Worm (Caenorhabditis elegans) whole organism, mixed stage, embryonic: ENCODE measurements around the gene T28A11.20.

Experiments used
- M03D4.4 ChIP-seq: sonication (generic microtip); optimal IDR thresholded peaks from 2 replicates; lab custom pipeline; 2017; ENCODE audit warnings: mild to moderate bottlenecking, missing genetic modification characterization, missing compliant biosample characterization
- blmp-1 ChIP-seq: fragments of 150-350 bp; optimal IDR thresholded peaks from 2 replicates; lab custom pipeline; 2014; ENCODE audit warnings: missing biosample characterization, missing genetic modification characterization
- ceh-39 ChIP-seq: fragments of 150-350 bp; optimal IDR thresholded peaks from 2 replicates; lab custom pipeline; 2014; ENCODE audit warnings: missing biosample characterization, missing genetic modification characterization
- ceh-43 ChIP-seq: fragments of 200-800 bp; sonication (Bioruptor generic); optimal IDR thresholded peaks from 2 replicates; lab custom pipeline; 2018; ENCODE audit warnings: mild to moderate bottlenecking, missing genetic modification characterization, moderate library complexity, missing compliant biosample characterization
- ceh-83 ChIP-seq: fragments of 200-800 bp; sonication (Bioruptor generic); optimal IDR thresholded peaks from 2 replicates; lab custom pipeline; 2018; ENCODE audit warnings: mild to moderate bottlenecking, missing genetic modification characterization, missing compliant biosample characterization
- ces-1 ChIP-seq: fragments of 150-350 bp; optimal IDR thresholded peaks from 2 replicates; lab custom pipeline; 2014; ENCODE audit warnings: missing biosample characterization, missing genetic modification reagents, missing genetic modification characterization
- cnd-1 ChIP-seq: fragments of 200-800 bp; sonication (Bioruptor generic); optimal IDR thresholded peaks from 2 replicates; lab custom pipeline; 2018; ENCODE audit warnings: mild to moderate bottlenecking, missing genetic modification characterization, missing compliant biosample characterization
- drap-1 ChIP-seq: fragments of 200-800 bp; sonication (Bioruptor generic); optimal IDR thresholded peaks from 3 replicates; lab custom pipeline; 2018; ENCODE audit warnings: mild to moderate bottlenecking, missing genetic modification characterization, missing compliant biosample characterization
- elt-1 ChIP-seq: sonication (generic microtip); optimal IDR thresholded peaks from 2 replicates; lab custom pipeline; 2017; ENCODE audit warnings: missing genetic modification characterization, mild to moderate bottlenecking, missing compliant biosample characterization, antibody characterized with exemption, moderate library complexity, borderline replicate concordance; ENCODE audit not compliant: insufficient read depth
- elt-3 ChIP-seq: fragments of 150-350 bp; optimal IDR thresholded peaks from 2 replicates; lab custom pipeline; 2014; ENCODE audit warnings: missing biosample characterization, missing genetic modification characterization
- flh-1 ChIP-seq: fragments of 200-800 bp; sonication (Bioruptor generic); optimal IDR thresholded peaks from 2 replicates; lab custom pipeline; 2018; ENCODE audit warnings: mild to moderate bottlenecking, missing genetic modification characterization, moderate library complexity, missing compliant biosample characterization
- ham-2 ChIP-seq: fragments of 200-800 bp; sonication (Bioruptor generic); optimal IDR thresholded peaks from 2 replicates; lab custom pipeline; 2018; ENCODE audit warnings: mild to moderate bottlenecking, missing genetic modification characterization, missing compliant biosample characterization
- hlh-1 ChIP-seq: fragments of 150-350 bp; optimal IDR thresholded peaks from 2 replicates; lab custom pipeline; 2014; ENCODE audit warnings: missing biosample characterization, missing genetic modification reagents, missing genetic modification characterization
- lin-13 ChIP-seq: fragments of 150-350 bp; optimal IDR thresholded peaks from 2 replicates; lab custom pipeline; 2014; ENCODE audit warnings: missing biosample characterization, missing genetic modification characterization
- lin-32 ChIP-seq: fragments of 200-800 bp; sonication (Bioruptor generic); optimal IDR thresholded peaks from 2 replicates; lab custom pipeline; 2018; ENCODE audit warnings: mild to moderate bottlenecking, missing genetic modification characterization, missing compliant biosample characterization
- lsy-2 ChIP-seq: fragments of 150-350 bp; optimal IDR thresholded peaks from 2 replicates; lab custom pipeline; 2014; ENCODE audit warnings: missing biosample characterization, missing genetic modification characterization
- mab-5 ChIP-seq: fragments of 150-350 bp; optimal IDR thresholded peaks from 2 replicates; lab custom pipeline; 2014; ENCODE audit warnings: missing biosample characterization, missing genetic modification characterization
- mep-1 ChIP-seq: fragments of 150-350 bp; optimal IDR thresholded peaks from 2 replicates; lab custom pipeline; 2017; ENCODE audit warnings: missing biosample characterization, missing genetic modification reagents, missing genetic modification characterization, inconsistent platforms
- mls-2 ChIP-seq: sonication (generic microtip); optimal IDR thresholded peaks from 2 replicates; lab custom pipeline; 2016; ENCODE audit warnings: mild to moderate bottlenecking, missing genetic modification characterization, moderate library complexity, missing compliant biosample characterization
- nhr-12 ChIP-seq: fragments of 150-350 bp; optimal IDR thresholded peaks from 2 replicates; lab custom pipeline; 2014; ENCODE audit warnings: missing biosample characterization, missing genetic modification characterization
- nhr-2 ChIP-seq: fragments of 150-350 bp; optimal IDR thresholded peaks from 2 replicates; lab custom pipeline; 2014; ENCODE audit warnings: missing biosample characterization, missing genetic modification characterization
- nhr-237 ChIP-seq: fragments of 150-350 bp; optimal IDR thresholded peaks from 2 replicates; lab custom pipeline; 2014; ENCODE audit warnings: missing biosample characterization, missing genetic modification characterization
- nhr-28 ChIP-seq: fragments of 150-350 bp; optimal IDR thresholded peaks from 2 replicates; lab custom pipeline; 2014; ENCODE audit warnings: missing biosample characterization, missing genetic modification characterization
- nhr-76 ChIP-seq: sonication (generic microtip); optimal IDR thresholded peaks from 2 replicates; lab custom pipeline; 2017; ENCODE audit warnings: missing biosample characterization, missing genetic modification characterization
- pha-4 ChIP-seq: fragments of 150-350 bp; optimal IDR thresholded peaks from 2 replicates; lab custom pipeline; 2018; ENCODE audit warnings: missing biosample characterization, missing genetic modification reagents, missing genetic modification characterization
- sem-2 ChIP-seq: fragments of 200-800 bp; sonication (Bioruptor generic); optimal IDR thresholded peaks from 2 replicates; lab custom pipeline; 2018; ENCODE audit warnings: mild to moderate bottlenecking, missing genetic modification characterization, missing compliant biosample characterization
- snpc-4 ChIP-seq: fragments of 150-350 bp; optimal IDR thresholded peaks from 2 replicates; lab custom pipeline; 2014; ENCODE audit warnings: missing biosample characterization, missing genetic modification characterization
- sptf-1 ChIP-seq: sonication (generic microtip); optimal IDR thresholded peaks from 2 replicates; lab custom pipeline; 2017; ENCODE audit warnings: mild to moderate bottlenecking, missing genetic modification characterization, moderate library complexity, missing compliant biosample characterization
- tbx-8 ChIP-seq: fragments of 200-800 bp; sonication (Bioruptor generic); optimal IDR thresholded peaks from 2 replicates; lab custom pipeline; 2018; ENCODE audit warnings: mild to moderate bottlenecking, missing genetic modification characterization, moderate library complexity, missing compliant biosample characterization
- unc-120 ChIP-seq: sonication (generic microtip); optimal IDR thresholded peaks from 2 replicates; lab custom pipeline; 2017; ENCODE audit warnings: missing genetic modification characterization, missing compliant biosample characterization; ENCODE audit not compliant: poor library complexity, severe bottlenecking
- unc-39 ChIP-seq: fragments of 150-350 bp; optimal IDR thresholded peaks from 2 replicates; lab custom pipeline; 2014; ENCODE audit warnings: missing biosample characterization, missing genetic modification characterization
- unc-62 ChIP-seq: fragments of 150-350 bp; optimal IDR thresholded peaks from 2 replicates; lab custom pipeline; 2014; ENCODE audit warnings: missing biosample characterization, missing genetic modification reagents, missing genetic modification characterization
- zip-8 ChIP-seq: fragments of 150-350 bp; optimal IDR thresholded peaks from 2 replicates; lab custom pipeline; 2014; ENCODE audit warnings: missing biosample characterization, missing genetic modification characterization
- ztf-11 ChIP-seq: fragments of 150-350 bp; optimal IDR thresholded peaks from 2 replicates; lab custom pipeline; 2014; ENCODE audit warnings: missing biosample characterization, missing genetic modification characterization

T28A11.20 gene

DNA sequence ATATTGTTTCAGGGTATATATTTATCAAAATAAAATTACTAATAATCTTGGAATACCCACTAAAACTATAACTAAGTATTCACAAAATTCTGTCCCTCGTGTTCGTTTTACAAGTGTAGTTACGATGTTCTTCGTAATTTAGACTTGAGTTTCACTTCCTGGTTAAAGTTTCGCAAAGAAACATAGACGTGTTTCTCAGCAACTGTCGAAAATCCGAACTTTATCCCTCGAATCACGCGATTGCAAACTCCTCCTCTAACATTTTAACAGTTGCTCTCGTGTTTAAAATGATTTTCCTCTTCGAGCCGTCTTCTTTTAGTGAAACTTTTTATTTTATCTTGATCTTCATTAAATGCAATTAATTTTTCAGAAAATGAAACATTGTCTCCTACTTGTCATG, 7.0 kb upstream of the T28A11.20 start, which contains the start of gene T28A11.2:
Gene T28A11.2, plus strand, starts transcription at position 371 of the 400 bp plus-strand sequence.
- no peak for TF ChIP-seq M03D4.4 (tag; lab: Kevin White, UChicago)
- TF ChIP-seq elt-1 (tag; lab: Kevin White, UChicago), result no peak
- TF ChIP-seq snpc-4, result no peak
- TF ChIP-seq pha-4 (tag; lab: Kevin White, UChicago), result no peak
- TF ChIP-seq unc-39 (tag; lab: Kevin White, UChicago), result no peak
- TF ChIP-seq zip-8 (tag; lab: Kevin White, UChicago), result no peak
- TF ChIP-seq flh-1 (GFP tag; lab: Kevin White, UChicago), result no peak
- no peak for TF ChIP-seq unc-62 (GFP tag; lab: Kevin White, UChicago)
- no peak for TF ChIP-seq lin-32
- TF ChIP-seq ceh-39 (tag; lab: Kevin White, UChicago), result no peak
- no peak for TF ChIP-seq drap-1 (GFP tag; lab: Kevin White, UChicago)
- no peak for TF ChIP-seq sem-2 (GFP tag; lab: Kevin White, UChicago)
- TF ChIP-seq nhr-28, result no peak
- no peak for TF ChIP-seq lsy-2
- TF ChIP-seq nhr-12, result no peak
- TF ChIP-seq nhr-2 (tag; lab: Kevin White, UChicago), result no peak
- no peak for TF ChIP-seq ces-1 (GFP tag; lab: Kevin White, UChicago)

DNA sequence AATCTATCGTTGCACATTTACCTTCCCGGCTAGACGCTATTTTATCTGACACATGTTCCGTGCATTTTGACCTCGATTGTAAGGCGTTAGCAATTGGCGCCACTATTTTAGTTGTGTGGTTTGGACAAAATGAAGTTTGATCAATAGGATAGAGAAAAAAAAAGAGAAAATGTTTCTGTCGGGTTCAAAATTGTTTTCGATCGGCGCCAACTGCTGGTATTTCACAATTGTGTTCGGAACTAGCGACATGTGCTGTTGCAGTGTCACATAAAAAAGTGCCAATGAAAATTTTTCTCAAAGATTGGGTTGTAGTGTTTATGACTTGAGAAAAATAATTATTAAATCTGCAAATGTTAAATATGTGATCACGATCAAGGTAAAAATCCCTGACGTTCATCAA, 6.1 kb upstream of the T28A11.20 start:
- TF ChIP-seq pha-4 (tag; lab: Kevin White, UChicago), result no peak
- TF ChIP-seq drap-1 (GFP tag; lab: Kevin White, UChicago), result no peak
- no peak for TF ChIP-seq nhr-237 (tag; lab: Kevin White, UChicago)
- no peak for TF ChIP-seq sem-2 (GFP tag; lab: Kevin White, UChicago)
- TF ChIP-seq unc-120 (tag; lab: Kevin White, UChicago), result no peak
- TF ChIP-seq mls-2 (tag; lab: Kevin White, UChicago), result no peak
- TF ChIP-seq nhr-76 (tag; lab: Kevin White, UChicago), result no peak
- no peak for TF ChIP-seq tbx-8 (GFP tag; lab: Kevin White, UChicago)
- no peak for TF ChIP-seq ztf-11
- no peak for TF ChIP-seq blmp-1 (tag; lab: Kevin White, UChicago)
- TF ChIP-seq lin-32, result no peak
- no peak for TF ChIP-seq nhr-28
- no peak for TF ChIP-seq M03D4.4 (tag; lab: Kevin White, UChicago)
- TF ChIP-seq elt-1 (tag; lab: Kevin White, UChicago), result no peak
- TF ChIP-seq cnd-1 (tag; lab: Kevin White, UChicago), result no peak

DNA sequence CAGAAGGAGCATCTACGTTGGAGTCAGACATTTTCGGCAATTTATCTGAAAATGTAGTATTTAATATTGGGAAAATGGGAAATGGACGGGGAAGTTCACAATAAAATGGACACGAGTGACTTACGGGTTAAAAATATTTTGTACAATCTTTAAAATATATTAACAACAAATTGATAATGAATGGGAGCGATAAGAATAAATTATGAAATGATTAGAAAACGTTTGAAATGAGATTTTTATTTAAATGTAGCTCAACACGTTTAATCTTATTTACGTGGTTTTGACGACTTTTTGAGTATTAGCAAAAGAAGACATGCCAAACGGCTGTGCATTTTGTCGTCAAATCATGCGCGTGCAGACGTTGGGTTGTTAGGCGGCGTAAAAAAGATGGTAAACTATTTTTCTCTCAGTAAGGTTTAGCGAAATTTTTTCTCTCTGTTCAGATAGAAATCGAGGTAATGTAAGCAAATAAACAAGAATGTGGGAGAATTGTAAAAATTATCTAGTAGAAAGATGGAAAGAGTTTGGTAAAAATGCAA, 5.1 kb upstream of the T28A11.20 start, which contains the start of gene fbxa-64:
Gene fbxa-64, minus strand, starts transcription at position 51 of the 539 bp plus-strand sequence.
- TF ChIP-seq lin-13 (tag; lab: Kevin White, UChicago) (no peak), cnd-1 (tag; lab: Kevin White, UChicago) (no peak), snpc-4 (no peak), nhr-237 (tag; lab: Kevin White, UChicago) (no peak), ceh-43 (GFP tag; lab: Kevin White, UChicago) (no peak), blmp-1 (tag; lab: Kevin White, UChicago) (no peak), ham-2 (no peak), hlh-1 (tag; lab: Kevin White, UChicago) (no peak), nhr-28 (no peak), ceh-39 (tag; lab: Kevin White, UChicago) (no peak), ceh-83 (GFP tag; lab: Kevin White, UChicago) (no peak), unc-120 (tag; lab: Kevin White, UChicago) (no peak), mep-1 (tag; lab: Kevin White, UChicago) (no peak)

DNA sequence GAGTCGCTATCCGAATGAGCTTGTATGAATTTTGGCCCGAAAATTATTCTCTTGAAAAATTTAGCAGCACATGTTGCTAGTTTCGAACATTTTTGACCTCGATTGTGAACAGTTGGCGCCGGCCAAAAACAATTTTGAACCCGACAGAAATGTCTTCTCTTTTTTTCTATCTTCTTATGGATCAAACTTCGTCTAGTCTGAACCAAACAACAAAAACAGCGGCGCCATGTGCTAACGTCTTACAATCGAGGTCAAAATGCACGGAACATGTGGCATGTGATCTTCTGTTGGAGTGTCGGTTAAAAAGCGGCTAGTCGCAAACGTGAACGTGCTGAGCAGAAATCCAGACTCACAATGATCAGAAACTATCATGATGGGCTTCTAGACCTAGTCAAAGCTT, 3.1 kb upstream of the T28A11.20 start:
- TF ChIP-seq sptf-1 (tag; lab: Kevin White, UChicago) (no peak), snpc-4 (no peak), mab-5 (no peak), unc-62 (GFP tag; lab: Kevin White, UChicago) (no peak), M03D4.4 (tag; lab: Kevin White, UChicago) (no peak), nhr-237 (tag; lab: Kevin White, UChicago) (no peak), pha-4 (tag; lab: Kevin White, UChicago) (no peak), nhr-76 (tag; lab: Kevin White, UChicago) (no peak), flh-1 (GFP tag; lab: Kevin White, UChicago) (no peak), drap-1 (GFP tag; lab: Kevin White, UChicago) (no peak), nhr-12 (no peak), ceh-83 (GFP tag; lab: Kevin White, UChicago) (no peak), mls-2 (tag; lab: Kevin White, UChicago) (no peak), ceh-39 (tag; lab: Kevin White, UChicago) (no peak), unc-120 (tag; lab: Kevin White, UChicago) (no peak), lin-13 (tag; lab: Kevin White, UChicago) (no peak), lsy-2 (no peak), elt-3 (tag; lab: Kevin White, UChicago) (no peak)
